Fruit fly (Drosophila melanogaster): ENCODE measurements around the gene CG31041.

dm6 chr3R:29546418-29546817 lies 44.3 kb downstream of the CG31041 start:
- no peak for TF ChIP-seq Mio (GFP tag; optimal IDR thresholded peaks at IDR 0.05)
- TF ChIP-seq br (GFP tag; optimal IDR thresholded peaks at IDR 0.05), result no peak
- no peak for TF ChIP-seq Jra (GFP tag; optimal IDR thresholded peaks at IDR 0.05)
- TF ChIP-seq dsf (GFP tag; optimal IDR thresholded peaks at IDR 0.05; ENCODE audit: borderline replicate concordance), result no peak
- no peak for TF ChIP-seq GATAd (GFP tag; optimal IDR thresholded peaks at IDR 0.05)
- TF ChIP-seq ey (GFP tag; optimal IDR thresholded peaks at IDR 0.05), result no peak
- TF ChIP-seq Dif (GFP tag; optimal IDR thresholded peaks at IDR 0.05; ENCODE audit: partially characterized antibody), result no peak
- no peak for TF ChIP-seq woc (GFP tag; optimal IDR thresholded peaks at IDR 0.05)
- TF ChIP-seq Hr78 (GFP tag; optimal IDR thresholded peaks at IDR 0.05), result no peak
- no peak for TF ChIP-seq fru (GFP tag; optimal IDR thresholded peaks at IDR 0.05)
- TF ChIP-seq sage (GFP tag; optimal IDR thresholded peaks at IDR 0.05), result no peak

Data from whole organism, wandering third instar larva.